Fruit fly (Drosophila melanogaster) whole organism, wandering third instar larva: Measurements from ENCODE around the gene tgo.

Source experiments
- Abd-B ChIP-seq: fragments of >200 bp; optimal IDR thresholded peaks from 2 replicates; lab custom pipeline; 2017; ENCODE audit warnings: missing biosample characterization, missing genetic modification characterization
- CG9705 ChIP-seq: fragments of 200-800 bp; sonication (Bioruptor generic); optimal IDR thresholded peaks from 2 replicates; lab custom pipeline; 2018; ENCODE audit warnings: missing biosample characterization, mild to moderate bottlenecking, missing genetic modification characterization
- Dfd ChIP-seq: fragments of >200 bp; optimal IDR thresholded peaks from 2 replicates; lab custom pipeline; 2017; ENCODE audit warnings: missing biosample characterization, missing genetic modification characterization
- Dif ChIP-seq: fragments of 200-275, 200-300 bp; sonication (Bioruptor generic); optimal IDR thresholded peaks from 2 replicates; lab custom pipeline; 2018; ENCODE audit warnings: missing biosample characterization, missing genetic modification characterization; ENCODE audit not compliant: partially characterized antibody
- GATAd ChIP-seq: sonication (Bioruptor generic); optimal IDR thresholded peaks from 2 replicates; lab custom pipeline; 2016; ENCODE audit warnings: missing biosample characterization, missing genetic modification characterization
- HLH106 ChIP-seq: fragments of 200-800 bp; optimal IDR thresholded peaks from 3 replicates; lab custom pipeline; 2019; ENCODE audit warnings: missing biosample characterization, mild to moderate bottlenecking, missing genetic modification characterization, moderate library complexity
- Hnf4 ChIP-seq: fragments of 200-800 bp; sonication (Bioruptor generic); optimal IDR thresholded peaks from 2 replicates; lab custom pipeline; 2016; ENCODE audit warnings: missing biosample characterization, mild to moderate bottlenecking, missing genetic modification characterization
- Hr78 ChIP-seq: fragments of >200 bp; optimal IDR thresholded peaks from 2 replicates; lab custom pipeline; 2017; ENCODE audit warnings: missing biosample characterization, missing genetic modification characterization
- Hr83 ChIP-seq: fragments of 200-300 bp; sonication (Bioruptor generic); optimal IDR thresholded peaks from 2 replicates; lab custom pipeline; 2016; ENCODE audit warnings: missing biosample characterization, mild to moderate bottlenecking, missing genetic modification characterization, moderate library complexity; ENCODE audit not compliant: poor library complexity, severe bottlenecking
- Jra ChIP-seq: sonication (Bioruptor generic); optimal IDR thresholded peaks from 2 replicates; lab custom pipeline; 2016; ENCODE audit warnings: missing biosample characterization, missing genetic modification characterization
- Myc ChIP-seq: fragments of >200 bp; optimal IDR thresholded peaks from 2 replicates; lab custom pipeline; 2017
- N ChIP-seq: fragments of >200 bp; optimal IDR thresholded peaks from 2 replicates; lab custom pipeline; 2018; ENCODE audit warnings: missing biosample characterization, missing external identifiers, missing genetic modification characterization
- OdsH ChIP-seq: fragments of 200-800 bp; sonication (Bioruptor generic); optimal IDR thresholded peaks from 2 replicates; lab custom pipeline; 2016; ENCODE audit warnings: missing biosample characterization, mild to moderate bottlenecking, missing genetic modification characterization
- Rel ChIP-seq, 2 experiments: fragments of 200-800 bp; sonication (Bioruptor generic) in 1 of 2; optimal IDR thresholded peaks; 2 replicates in 1 of 2; 3 replicates in 1 of 2; lab custom pipeline; 2016 to 2019; ENCODE audit warnings: mild to moderate bottlenecking in 2 of 2, missing biosample characterization in 2 of 2, missing genetic modification characterization in 2 of 2, moderate library complexity in 1 of 2
- Sp1 ChIP-seq: fragments of 200-800 bp; sonication (Bioruptor generic); optimal IDR thresholded peaks from 3 replicates; lab custom pipeline; 2019; ENCODE audit warnings: missing biosample characterization, mild to moderate bottlenecking, missing genetic modification characterization, moderate library complexity
- Vsx2 ChIP-seq: fragments of 200-300, 225-300 bp; sonication (Bioruptor generic); optimal IDR thresholded peaks from 2 replicates; lab custom pipeline; 2018; ENCODE audit warnings: missing biosample characterization, missing genetic modification characterization; ENCODE audit not compliant: partially characterized antibody
- br ChIP-seq: fragments of 200-800 bp; sonication (Bioruptor generic); optimal IDR thresholded peaks from 2 replicates; lab custom pipeline; 2016; ENCODE audit warnings: missing biosample characterization, missing genetic modification characterization
- brk ChIP-seq: fragments of 200-800 bp; sonication (Bioruptor generic); optimal IDR thresholded peaks from 2 replicates; lab custom pipeline; 2016; ENCODE audit warnings: missing biosample characterization, mild to moderate bottlenecking, missing genetic modification characterization
- dl ChIP-seq, 2 experiments: fragments of 175-275, 200-275 bp in 1 of 2; fragments of 200-275 bp in 1 of 2; sonication (Bioruptor generic); optimal IDR thresholded peaks; lab custom pipeline; 2018; ENCODE audit warnings: mild to moderate bottlenecking in 2 of 2, missing biosample characterization in 2 of 2, missing genetic modification characterization in 2 of 2, moderate library complexity in 2 of 2; ENCODE audit not compliant: partially characterized antibody in 2 of 2, insufficient read depth in 1 of 2
- dmrt93B ChIP-seq: fragments of 200-800 bp; sonication (Bioruptor generic); optimal IDR thresholded peaks from 2 replicates; lab custom pipeline; 2018; ENCODE audit warnings: missing biosample characterization, mild to moderate bottlenecking, missing genetic modification characterization
- dsf ChIP-seq: sonication (Bioruptor generic); optimal IDR thresholded peaks from 2 replicates; lab custom pipeline; 2016; ENCODE audit warnings: missing biosample characterization, missing genetic modification characterization, borderline replicate concordance
- ey ChIP-seq: fragments of 200-800 bp; sonication (Bioruptor generic); optimal IDR thresholded peaks from 2 replicates; lab custom pipeline; 2016; ENCODE audit warnings: missing biosample characterization, missing genetic modification characterization
- foxo ChIP-seq, 2 experiments: fragments of 200-800 bp; sonication (Bioruptor generic); optimal IDR thresholded peaks; 2 replicates in 1 of 2; 3 replicates in 1 of 2; lab custom pipeline; 2016 to 2017; ENCODE audit warnings: missing biosample characterization in 2 of 2, missing genetic modification characterization in 2 of 2
- fru ChIP-seq: fragments of 200-800 bp; sonication (Bioruptor generic); optimal IDR thresholded peaks from 3 replicates; lab custom pipeline; 2016; ENCODE audit warnings: missing biosample characterization, mild to moderate bottlenecking, missing genetic modification characterization
- h ChIP-seq: fragments of 200-800 bp; sonication (Bioruptor generic); optimal IDR thresholded peaks from 3 replicates; lab custom pipeline; 2016; ENCODE audit warnings: missing biosample characterization, mild to moderate bottlenecking, missing genetic modification characterization
- jim ChIP-seq: fragments of 175-275, 200-325 bp; sonication (Bioruptor generic); optimal IDR thresholded peaks from 2 replicates; lab custom pipeline; 2016; ENCODE audit warnings: missing biosample characterization, mild to moderate bottlenecking, missing genetic modification characterization
- lola ChIP-seq: fragments of >200 bp; optimal IDR thresholded peaks from 2 replicates; lab custom pipeline; 2017; ENCODE audit warnings: missing biosample characterization, missing genetic modification characterization
- pan ChIP-seq: fragments of >200 bp; optimal IDR thresholded peaks from 2 replicates; lab custom pipeline; 2017
- psq ChIP-seq: fragments of 200-800 bp; sonication (Bioruptor generic); optimal IDR thresholded peaks from 3 replicates; lab custom pipeline; 2017; ENCODE audit warnings: missing biosample characterization, mild to moderate bottlenecking, missing genetic modification characterization, moderate library complexity
- rgr ChIP-seq: fragments of 200-800 bp; sonication (Bioruptor generic); optimal IDR thresholded peaks from 3 replicates; lab custom pipeline; 2016; ENCODE audit warnings: missing biosample characterization, mild to moderate bottlenecking, missing genetic modification characterization
- sage ChIP-seq: fragments of 200-800 bp; sonication (Bioruptor generic); optimal IDR thresholded peaks from 2 replicates; lab custom pipeline; 2016; ENCODE audit warnings: missing biosample characterization, mild to moderate bottlenecking, missing genetic modification characterization
- sv ChIP-seq: fragments of 200-800 bp; sonication (Bioruptor generic); optimal IDR thresholded peaks from 3 replicates; lab custom pipeline; 2016; ENCODE audit warnings: missing biosample characterization, missing genetic modification characterization
- tai ChIP-seq: sonication (Bioruptor generic); optimal IDR thresholded peaks from 2 replicates; lab custom pipeline; 2016; ENCODE audit warnings: missing biosample characterization, missing genetic modification characterization
- woc ChIP-seq: sonication (Bioruptor generic); optimal IDR thresholded peaks from 2 replicates; lab custom pipeline; 2016; ENCODE audit warnings: missing biosample characterization, mild to moderate bottlenecking, missing genetic modification characterization

Gene tgo

DNA sequence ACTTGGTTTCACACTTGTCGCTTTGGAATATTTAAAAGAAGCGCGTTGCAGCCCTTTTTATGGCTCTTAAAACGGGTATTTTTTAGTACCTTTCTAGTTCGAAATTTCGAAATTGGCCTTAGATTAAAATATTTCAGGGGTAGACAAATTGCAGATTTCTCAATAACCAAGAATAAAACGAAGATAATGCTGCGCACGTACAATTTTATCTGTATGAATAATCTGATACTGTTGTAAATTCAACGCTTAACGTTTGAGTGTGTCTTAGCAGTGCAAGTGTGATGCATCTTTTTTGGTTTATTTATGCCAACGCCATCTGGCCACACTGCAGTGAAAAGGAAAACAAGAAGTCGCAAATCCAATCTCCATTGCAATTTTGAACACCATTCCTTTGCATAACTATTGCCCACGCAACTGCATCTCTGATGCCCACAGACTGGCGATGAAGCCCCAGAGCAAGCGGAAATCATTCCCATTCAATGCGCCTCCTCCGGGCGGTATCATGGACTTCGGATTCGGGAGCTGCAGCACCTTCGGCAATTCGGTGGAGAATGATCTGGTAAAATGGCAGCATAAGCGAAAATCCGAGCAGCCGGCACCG is 30.8 kb upstream of the tgo start, which contains the start of gene Nmdmc:
Nmdmc (minus strand) TSS at position 37 of the 601 bp plus-strand sequence.
- TF ChIP-seq jim (GFP tag; lab: Kevin White, UChicago) (no peak), Hr78 (no peak), Myc (peak; percentile 69), GATAd (GFP tag; lab: Kevin White, UChicago) (no peak)

DNA sequence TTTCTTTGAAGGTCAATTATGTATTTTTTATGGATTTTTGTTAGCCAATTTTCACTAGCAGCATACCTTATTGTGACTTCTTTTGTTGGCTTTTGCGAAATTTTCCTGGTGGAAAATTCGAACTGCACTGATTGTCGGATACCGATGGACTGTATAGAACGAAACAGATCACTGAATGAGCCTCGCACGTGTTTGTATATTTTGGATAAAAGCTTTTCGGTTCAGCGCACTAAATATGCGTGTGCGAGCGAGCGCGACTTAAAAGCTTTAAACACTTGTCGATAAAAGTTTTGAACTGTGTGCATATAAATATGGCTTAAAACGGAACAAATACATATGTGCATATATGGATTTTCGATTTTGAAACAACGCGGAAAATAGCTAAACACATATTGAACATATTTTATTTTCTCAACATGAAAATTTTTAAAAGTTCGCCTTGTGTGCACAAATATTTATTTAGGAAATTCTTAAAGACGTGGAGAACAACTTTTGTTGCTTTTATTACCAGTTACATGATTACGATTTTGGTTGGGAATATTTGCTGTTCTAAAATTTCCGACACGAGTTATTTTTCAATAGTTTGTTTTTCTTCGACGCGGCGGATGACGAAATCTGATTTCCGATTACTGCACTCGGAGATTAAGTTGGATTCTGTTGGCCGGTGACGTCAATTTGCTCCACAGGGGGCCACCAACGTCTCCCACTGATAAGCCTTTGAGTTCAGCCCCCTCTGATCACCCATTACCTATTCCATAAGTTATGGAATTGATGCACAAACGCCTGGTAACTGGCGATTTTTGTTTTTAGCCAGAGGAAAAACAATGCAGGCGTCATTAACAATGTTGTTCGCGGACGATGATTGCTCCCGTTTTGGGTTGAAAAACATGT is 29.5 kb upstream of the tgo start:
- TF ChIP-seq Jra (no peak), jim (GFP tag; lab: Kevin White, UChicago) (no peak), foxo (GFP tag; optimal IDR thresholded peaks at IDR 0.05; lab: Kevin White, UChicago) (no peak), lola (no peak), OdsH (GFP tag; lab: Kevin White, UChicago) (peak; percentile 33), dl (GFP tag; optimal IDR thresholded peaks at IDR 0.05; lab: Kevin White, UChicago; ENCODE audit: insufficient read depth in 1 of 2, partially characterized antibody in 2 of 2) (no peak), sv (GFP tag; lab: Kevin White, UChicago) (no peak), Hr78 (no peak), Abd-B (GFP tag; lab: Kevin White, UChicago) (no peak), tai (no peak), dmrt93B (GFP tag; lab: Kevin White, UChicago) (no peak), woc (peak; percentile 61), ey (GFP tag; lab: Kevin White, UChicago) (no peak), rgr (peak; percentile 5), Hr83 (no peak), HLH106 (tag; lab: Kevin White, UChicago) (no peak), dsf (GFP tag; lab: Kevin White, UChicago) (no peak), brk (GFP tag; lab: Kevin White, UChicago) (peak; percentile 22), Dfd (GFP tag; lab: Kevin White, UChicago) (no peak), Vsx2 (GFP tag; lab: Kevin White, UChicago) (no peak)

DNA sequence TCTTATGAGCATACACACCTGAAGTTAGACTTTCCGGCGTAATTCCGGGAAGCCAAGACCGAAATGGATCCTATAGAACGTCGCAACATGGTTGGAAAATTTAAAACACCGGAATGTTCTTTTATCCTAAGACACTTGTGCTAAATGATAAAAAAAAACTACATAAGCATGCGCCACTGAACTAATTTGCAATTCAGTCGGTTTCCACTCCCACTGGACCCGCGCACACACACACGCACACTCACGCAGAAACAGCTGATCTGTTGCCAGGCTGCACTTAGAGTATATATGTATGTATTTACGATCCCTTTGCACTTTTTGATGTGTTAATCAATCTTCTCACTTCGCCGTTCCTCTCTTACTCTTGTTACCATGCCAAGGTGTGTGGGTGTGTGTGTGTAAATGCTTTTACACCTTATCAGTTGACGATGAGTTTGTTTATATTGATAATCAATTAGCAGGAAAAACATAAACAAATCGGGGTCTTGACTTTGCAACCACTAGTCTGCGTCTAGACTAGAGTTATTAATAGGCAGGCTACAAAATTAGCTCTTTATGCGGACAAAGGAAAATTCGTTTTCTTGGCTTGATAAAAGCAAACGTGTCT is 28.7 kb upstream of the tgo start, which contains the start of gene Mst85C:
Mst85C (plus strand) TSS at position 180 of the 607 bp plus-strand sequence.
- TF ChIP-seq woc (peak; percentile 14), Myc (peak; percentile 6), CG9705 (GFP tag; lab: Kevin White, UChicago) (no peak)
- TF ChIP-seq, all 38 proteins: peak for 2

DNA sequence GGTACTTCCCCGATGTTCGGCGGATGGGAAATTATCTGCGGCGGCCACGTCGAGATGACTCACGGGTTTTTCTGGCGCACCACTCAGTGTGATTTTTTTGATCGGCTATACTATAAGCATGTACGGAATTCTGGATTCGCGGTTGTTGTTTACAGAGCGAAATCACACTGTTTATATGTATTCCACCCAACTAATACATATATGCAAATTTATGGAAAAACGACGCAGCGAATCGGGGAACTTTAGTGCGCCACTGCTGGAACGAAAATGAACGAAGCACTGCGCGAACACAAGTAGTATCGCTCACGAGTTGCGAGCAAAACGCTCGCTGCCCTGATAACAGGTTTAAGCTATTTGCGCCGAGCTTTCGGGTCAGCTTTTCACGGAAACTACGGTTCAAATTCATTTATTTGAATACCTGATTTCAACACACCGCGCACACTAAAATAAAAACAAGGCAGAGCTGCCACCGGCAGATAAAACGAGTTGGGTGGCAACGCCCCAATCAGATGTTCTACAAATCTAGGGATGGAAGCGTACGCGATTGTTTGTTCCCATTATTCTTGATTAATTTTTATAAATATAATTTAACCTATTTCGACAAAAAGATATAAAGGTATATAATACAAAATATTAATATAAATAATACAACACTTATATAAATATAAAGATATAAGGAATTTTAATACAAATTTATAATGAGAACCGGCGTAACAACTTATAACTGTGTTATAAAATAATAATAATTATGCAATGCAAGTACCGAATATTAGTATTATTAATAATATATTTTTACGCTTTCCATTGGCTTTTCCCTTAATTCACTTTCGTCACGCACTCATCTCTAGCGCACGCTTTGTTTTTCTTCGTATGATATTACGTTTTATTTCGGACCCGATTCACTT is 28.0 kb upstream of the tgo start, which contains the start of gene Rel:
Rel (minus strand) TSS at position 417 of the 905 bp plus-strand sequence.
- TF ChIP-seq rgr (peak; percentile 52), woc (peak; percentile 54), psq (GFP tag; lab: Kevin White, UChicago) (peak; percentile 66), GATAd (GFP tag; lab: Kevin White, UChicago) (no peak), sv (GFP tag; lab: Kevin White, UChicago) (peak; percentile 48), brk (GFP tag; lab: Kevin White, UChicago) (peak; percentile 43), Sp1 (peak; percentile 77), Dif (peak; percentile 75), sage (GFP tag; lab: Kevin White, UChicago) (no peak), OdsH (GFP tag; lab: Kevin White, UChicago) (peak; percentile 59), dmrt93B (GFP tag; lab: Kevin White, UChicago) (peak; percentile 58), dl (GFP tag; optimal IDR thresholded peaks at IDR 0.05; lab: Kevin White, UChicago; ENCODE audit: insufficient read depth in 1 of 2, partially characterized antibody in 2 of 2) (peak; percentile 14 to 71), fru (GFP tag; lab: Kevin White, UChicago) (peak; percentile 50), Rel (GFP tag; optimal IDR thresholded peaks at IDR 0.05; lab: Kevin White, UChicago) (no peak), Rel (tag; optimal IDR thresholded peaks at IDR 0.05; lab: Kevin White, UChicago) (no peak), N (GFP tag; lab: Kevin White, UChicago) (no peak), h (GFP tag; lab: Kevin White, UChicago) (peak; percentile 80), Hnf4 (GFP tag; lab: Kevin White, UChicago) (peak; percentile 58), foxo (GFP tag; optimal IDR thresholded peaks at IDR 0.05; lab: Kevin White, UChicago) (peak; percentile 10 to 62), Jra (peak; percentile 91), Hr83 (peak; percentile 27), br (GFP tag; lab: Kevin White, UChicago) (peak; percentile 56), Dfd (GFP tag; lab: Kevin White, UChicago) (no peak), Vsx2 (GFP tag; lab: Kevin White, UChicago) (no peak), ey (GFP tag; lab: Kevin White, UChicago) (peak; percentile 4), HLH106 (tag; lab: Kevin White, UChicago) (peak; percentile 86), pan (lab: Kevin White, UChicago) (no peak), CG9705 (GFP tag; lab: Kevin White, UChicago) (peak; percentile 48)
- TF ChIP-seq, all 38 proteins: peak for 20
